Fruit fly (Drosophila melanogaster) whole organism, embryonic: ENCODE data around the gene moody.

Experiments
- CG10321 ChIP-seq: fragments of 200-800 bp; sonication (Bioruptor generic); IDR thresholded peaks from 2 replicates; pipeline ENCODE4 v1.3.6; 2022; ENCODE audit warnings: missing biosample characterization, missing genetic modification characterization
- CG2889 ChIP-seq: fragments of 200-800 bp; sonication (Bioruptor generic); IDR thresholded peaks from 3 replicates; pipeline ENCODE4 v1.3.6; 2022; ENCODE audit warnings: missing biosample characterization, missing genetic modification characterization
- CG31224 ChIP-seq: fragments of 200-800 bp; sonication (Bioruptor generic); IDR thresholded peaks from 2 replicates; pipeline ENCODE4 v1.3.6; 2022; ENCODE audit warnings: missing biosample characterization, missing genetic modification characterization
- CG32767 ChIP-seq: fragments of 200-800 bp; sonication (Bioruptor generic); IDR thresholded peaks from 2 replicates; pipeline ENCODE4 v1.3.6; 2022; ENCODE audit warnings: missing biosample characterization, missing genetic modification characterization
- CG3281 ChIP-seq: fragments of 200-800 bp; sonication (Bioruptor generic); optimal IDR thresholded peaks from 3 replicates; lab custom pipeline; 2017; ENCODE audit warnings: missing biosample characterization, mild to moderate bottlenecking, missing genetic modification characterization
- CG9876 ChIP-seq: fragments of 200-800 bp; sonication (Bioruptor generic); optimal IDR thresholded peaks from 2 replicates; lab custom pipeline; 2016; ENCODE audit warnings: missing biosample characterization, missing genetic modification characterization
- E2f2 ChIP-seq: fragments of 200-800 bp; sonication (Bioruptor generic); IDR thresholded peaks from 2 replicates; pipeline ENCODE4 v1.3.6; 2022; ENCODE audit warnings: missing biosample characterization, missing genetic modification characterization
- Sox102F ChIP-seq: fragments of 200-800 bp; sonication (Bioruptor generic); optimal IDR thresholded peaks from 2 replicates; lab custom pipeline; 2018; ENCODE audit warnings: missing biosample characterization, mild to moderate bottlenecking, missing genetic modification characterization, moderate library complexity
- aop ChIP-seq: fragments of 200-800 bp; sonication (Bioruptor generic); IDR thresholded peaks from 2 replicates; pipeline ENCODE4 v1.3.6; 2022; ENCODE audit warnings: missing biosample characterization, missing genetic modification characterization
- danr ChIP-seq: fragments of 200-800 bp; sonication (Bioruptor generic); IDR thresholded peaks from 2 replicates; pipeline ENCODE4 v1.3.6; 2022; ENCODE audit warnings: missing biosample characterization, missing genetic modification characterization
- hbn ChIP-seq: fragments of 200-800 bp; sonication (Bioruptor generic); IDR thresholded peaks from 2 replicates; pipeline ENCODE4 v1.3.6; 2022; ENCODE audit warnings: missing biosample characterization, missing genetic modification characterization; ENCODE audit not compliant: partially characterized antibody
- insv ChIP-seq, 2 experiments: fragments of 200-800 bp; sonication (Bioruptor generic); optimal IDR thresholded peaks; 3 replicates each; lab custom pipeline; 2016 to 2018; ENCODE audit warnings: missing biosample characterization in 2 of 2, missing genetic modification characterization in 2 of 2
- p53 ChIP-seq: fragments of 200-800 bp; sonication (Bioruptor generic); optimal IDR thresholded peaks from 2 replicates; lab custom pipeline; 2016; ENCODE audit warnings: missing biosample characterization, missing genetic modification characterization
- z ChIP-seq: fragments of 200-800 bp; sonication (Bioruptor generic); IDR thresholded peaks from 3 replicates; pipeline ENCODE4 v1.3.6; 2022; ENCODE audit warnings: missing biosample characterization, missing genetic modification characterization

DNA sequence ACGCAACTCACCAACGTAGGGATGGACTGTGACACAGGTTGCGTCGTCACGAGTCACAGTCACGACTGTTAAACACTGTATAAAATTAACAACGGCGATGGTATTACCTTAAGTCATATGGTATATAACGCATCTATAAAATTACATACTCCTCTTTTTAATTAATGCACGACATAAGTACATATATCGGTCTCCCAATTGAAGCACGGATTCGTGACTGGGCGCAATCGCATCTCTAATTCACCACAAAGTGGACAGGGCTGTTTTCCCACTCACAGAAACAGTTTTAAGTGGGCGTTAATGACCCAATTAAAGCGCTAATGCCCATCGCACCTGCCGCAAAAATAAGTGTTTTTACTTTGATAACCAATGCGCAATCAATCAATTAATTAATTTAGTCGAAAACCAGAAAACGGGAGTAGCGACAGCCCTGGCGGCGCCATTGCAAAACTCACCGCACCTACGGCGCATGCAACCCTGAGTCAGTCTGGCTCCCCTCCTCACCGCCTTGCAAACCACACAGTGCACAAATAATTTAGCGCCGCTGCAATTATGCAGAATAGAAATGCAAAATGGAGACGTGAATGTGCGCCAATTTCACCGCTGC is 8.5 kb downstream of the moody start, which contains the start of gene CG4313:
- TF ChIP-seq CG10321 (GFP tag; lab: Robert Waterston, UW), result no peak
- TF ChIP-seq CG3281 (GFP tag; lab: Kevin White, UChicago), result peak; percentile 90
- 0 out of 3 replicates have a peak, but pooled peaks have one; percentile 44 for TF ChIP-seq CG2889 (GFP tag; lab: Robert Waterston, UW)
- TF ChIP-seq insv (GFP tag; optimal IDR thresholded peaks at IDR 0.05; lab: Kevin White, UChicago), result no peak
- peak; percentile 46; the same call in 1 of the 2 replicates for TF ChIP-seq E2f2 (GFP tag; lab: Robert Waterston, UW)
- no peak for TF ChIP-seq z (GFP tag; lab: Robert Waterston, UW)
- peak; percentile 56; the same call in 1 of the 2 replicates for TF ChIP-seq CG31224 (GFP tag; lab: Robert Waterston, UW)
- TF ChIP-seq CG9876, result peak; percentile 33
- 0 out of 2 replicates have a peak, but pooled peaks have one; percentile 51 for TF ChIP-seq danr (GFP tag; lab: Robert Waterston, UW)
- TF ChIP-seq p53 (GFP tag; lab: Kevin White, UChicago), result peak; percentile 69
- TF ChIP-seq aop (GFP tag; lab: Robert Waterston, UW), result no peak
- TF ChIP-seq Sox102F (GFP tag; lab: Kevin White, UChicago), result peak; percentile 63
- TF ChIP-seq hbn (GFP tag; lab: Robert Waterston, UW), result peak; percentile 84
- TF ChIP-seq CG32767 (GFP tag; lab: Robert Waterston, UW), result no peak
